Worm (Caenorhabditis elegans): Measurements from ENCODE around the gene gta-1.

Gene gta-1

ce11 chrIV:10206182-10206581 is 25.7 kb downstream of the gta-1 start, which contains the start of gene K04D7.6:
K04D7.6 (minus strand) TSS chrIV:10206282.
- TF ChIP-seq him-1 (tag; optimal IDR thresholded peaks at IDR 0.05) (no peak), dao-5 (tag; optimal IDR thresholded peaks at IDR 0.05) (no peak), W03F9.2 (tag; optimal IDR thresholded peaks at IDR 0.05) (no peak)

ce11 chrIV:10214811-10215210 is 34.4 kb downstream of the gta-1 start, which contains the start of gene abt-1:
abt-1 (minus strand) TSS chrIV:10214911.
- TF ChIP-seq dao-5 (tag; optimal IDR thresholded peaks at IDR 0.05) = no peak
- TF ChIP-seq W03F9.2 (tag; optimal IDR thresholded peaks at IDR 0.05) = no peak
- no peak for TF ChIP-seq him-1 (tag; optimal IDR thresholded peaks at IDR 0.05)

ce11 chrIV:10215393-10215792 is 34.9 kb downstream of the gta-1 start:
- TF ChIP-seq him-1 (tag; optimal IDR thresholded peaks at IDR 0.05) (no peak), dao-5 (tag; optimal IDR thresholded peaks at IDR 0.05) (no peak), W03F9.2 (tag; optimal IDR thresholded peaks at IDR 0.05) (no peak)

ce11 chrIV:10216078-10216477 is 35.6 kb downstream of the gta-1 start, which contains the start of gene col-124:
col-124 (plus strand) TSS chrIV:10216451.
- TF ChIP-seq dao-5 (tag; optimal IDR thresholded peaks at IDR 0.05) (no peak), him-1 (tag; optimal IDR thresholded peaks at IDR 0.05) (no peak), W03F9.2 (tag; optimal IDR thresholded peaks at IDR 0.05) (no peak)

- TF ChIP-seq dao-5 (tag; optimal IDR thresholded peaks at IDR 0.05) (no peak), him-1 (tag; optimal IDR thresholded peaks at IDR 0.05) (no peak), W03F9.2 (tag; optimal IDR thresholded peaks at IDR 0.05) (no peak)
Observed at ce11 chrIV:10216704-10217296, 36.3 kb downstream of the gta-1 start.

- no peak for TF ChIP-seq W03F9.2 (tag; optimal IDR thresholded peaks at IDR 0.05)
- no peak for TF ChIP-seq him-1 (tag; optimal IDR thresholded peaks at IDR 0.05)
- no peak for TF ChIP-seq dao-5 (tag; optimal IDR thresholded peaks at IDR 0.05)
Observed at ce11 chrIV:10219208-10219607, 38.7 kb downstream of the gta-1 start, which contains the start of gene qns-1. qns-1 (minus strand) TSS chrIV:10219308.

ce11 chrIV:10221187-10221586 is 40.7 kb downstream of the gta-1 start, which contains the start of gene tram-1:
tram-1 (minus strand) TSS chrIV:10221287.
- TF ChIP-seq dao-5 (tag; optimal IDR thresholded peaks at IDR 0.05) (no peak), him-1 (tag; optimal IDR thresholded peaks at IDR 0.05) (no peak), W03F9.2 (tag; optimal IDR thresholded peaks at IDR 0.05) (no peak)

- TF ChIP-seq him-1 (tag; optimal IDR thresholded peaks at IDR 0.05) (peak; percentile 7), W03F9.2 (tag; optimal IDR thresholded peaks at IDR 0.05) (no peak)
Observed at ce11 chrIV:10222122-10222589, 41.7 kb downstream of the gta-1 start, which contains the start of gene C24F3.2. C24F3.2 (plus strand) TSS chrIV:10222539.

ce11 chrIV:10223723-10224122 is 43.3 kb downstream of the gta-1 start, which contains the start of gene nas-12:
nas-12 (plus strand) TSS chrIV:10224023.
- TF ChIP-seq him-1 (tag; optimal IDR thresholded peaks at IDR 0.05) (no peak), dao-5 (tag; optimal IDR thresholded peaks at IDR 0.05) (no peak)

- TF ChIP-seq dao-5 (tag; optimal IDR thresholded peaks at IDR 0.05) (no peak), W03F9.2 (tag; optimal IDR thresholded peaks at IDR 0.05) (no peak), him-1 (tag; optimal IDR thresholded peaks at IDR 0.05) (no peak)
Observed at ce11 chrIV:10227534-10227933, 47.1 kb downstream of the gta-1 start, which contains the start of gene F01G10.6. F01G10.6 (minus strand) TSS chrIV:10227634.

ce11 chrIV:10230971-10231370 is 50.5 kb downstream of the gta-1 start, which contains the start of gene F01G10.5:
F01G10.5 (minus strand) TSS chrIV:10231071.
- TF ChIP-seq W03F9.2 (tag; optimal IDR thresholded peaks at IDR 0.05) (no peak), dao-5 (tag; optimal IDR thresholded peaks at IDR 0.05) (no peak), him-1 (tag; optimal IDR thresholded peaks at IDR 0.05) (no peak)

ce11 chrIV:10232456-10232855 is 52.0 kb downstream of the gta-1 start, which contains the start of gene F01G10.4:
F01G10.4 (minus strand) TSS chrIV:10232556.
- TF ChIP-seq dao-5 (tag; optimal IDR thresholded peaks at IDR 0.05) (no peak), him-1 (tag; optimal IDR thresholded peaks at IDR 0.05) (no peak), W03F9.2 (tag; optimal IDR thresholded peaks at IDR 0.05) (no peak)
